Worm (Caenorhabditis elegans): ENCODE measurements around the gene W08F4.1.

DNA sequence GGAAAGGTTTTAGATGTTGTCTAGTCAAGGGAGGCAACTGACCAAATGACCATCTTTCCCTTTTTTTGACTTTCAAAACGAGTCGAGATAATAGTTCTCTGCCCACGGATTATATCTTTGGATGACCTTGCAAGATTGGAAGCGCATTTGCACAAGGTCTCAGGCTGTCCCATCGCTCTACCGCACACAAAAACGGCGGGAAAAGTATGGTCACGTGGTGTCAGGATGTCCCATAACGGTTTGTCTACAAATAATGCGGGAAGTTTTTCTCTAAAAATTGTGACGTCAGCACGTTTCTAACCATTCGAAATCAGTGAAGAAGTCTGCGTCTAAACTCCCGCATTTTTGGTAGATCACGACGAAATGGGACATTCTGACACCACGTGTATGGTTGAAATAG lies 15.0 kb downstream of the W08F4.1 start, which contains the start of gene W04H10.6:
- TF ChIP-seq him-1 (tag; optimal IDR thresholded peaks at IDR 0.05) (no peak), dao-5 (tag; optimal IDR thresholded peaks at IDR 0.05) (no peak)

All from whole organism, L4/young adult.